Worm (Caenorhabditis elegans) whole organism, early embryonic: ENCODE results near the gene F38B6.7.

Experiments
- F13C5.2 ChIP-seq: sonication (generic microtip); optimal IDR thresholded peaks from 2 replicates; lab custom pipeline; 2017; ENCODE audit warnings: mild to moderate bottlenecking, missing genetic modification characterization, inconsistent platforms, missing compliant biosample characterization
- ama-1 ChIP-seq: fragments of 150-350 bp; optimal IDR thresholded peaks from 2 replicates; lab custom pipeline; 2014
- ceh-13 ChIP-seq: fragments of 200-800 bp; sonication (Bioruptor generic); optimal IDR thresholded peaks from 2 replicates; lab custom pipeline; 2018; ENCODE audit warnings: mild to moderate bottlenecking, missing genetic modification characterization, missing compliant biosample characterization
- ceh-36 ChIP-seq: sonication (generic microtip); optimal IDR thresholded peaks from 2 replicates; lab custom pipeline; 2016; ENCODE audit warnings: missing genetic modification characterization, inconsistent platforms, missing compliant biosample characterization
- ets-7 ChIP-seq: sonication (generic microtip); optimal IDR thresholded peaks from 2 replicates; lab custom pipeline; 2016; ENCODE audit warnings: missing genotype, missing genetic modification characterization, missing compliant biosample characterization
- hmbx-1 ChIP-seq: sonication (generic microtip); optimal IDR thresholded peaks from 2 replicates; lab custom pipeline; 2016; ENCODE audit warnings: mild to moderate bottlenecking, missing genetic modification characterization, missing compliant biosample characterization
- hmg-4 ChIP-seq: fragments of 200-800 bp; sonication (Bioruptor generic); optimal IDR thresholded peaks from 2 replicates; lab custom pipeline; 2018; ENCODE audit warnings: mild to moderate bottlenecking, missing genetic modification characterization, missing compliant biosample characterization
- hnd-1 ChIP-seq: sonication (generic microtip); optimal IDR thresholded peaks from 2 replicates; lab custom pipeline; 2016; ENCODE audit warnings: missing genetic modification characterization, missing compliant biosample characterization
- pes-1 ChIP-seq: fragments of 200-800 bp; sonication (Bioruptor generic); IDR thresholded peaks from 2 replicates; pipeline ENCODE4 v1.3.6; 2022; ENCODE audit warnings: missing genetic modification reagents, missing genetic modification characterization, missing compliant biosample characterization
- scrt-1 ChIP-seq: fragments of 200-800 bp; sonication (Bioruptor generic); IDR thresholded peaks from 2 replicates; pipeline ENCODE4 v1.3.6; 2022; ENCODE audit warnings: missing genetic modification characterization, missing compliant biosample characterization
- sea-1 ChIP-seq: fragments of 200-800 bp; sonication (Bioruptor generic); conservative IDR thresholded peaks from 2 replicates; pipeline ENCODE4 v1.3.6; 2022; ENCODE audit warnings: missing genetic modification characterization, missing compliant biosample characterization
- tbx-37 ChIP-seq: fragments of 200-800 bp; sonication (Bioruptor generic); conservative IDR thresholded peaks from 2 replicates; pipeline ENCODE4 v1.3.6; 2022; ENCODE audit warnings: missing genetic modification reagents, missing genetic modification characterization, missing compliant biosample characterization

DNA sequence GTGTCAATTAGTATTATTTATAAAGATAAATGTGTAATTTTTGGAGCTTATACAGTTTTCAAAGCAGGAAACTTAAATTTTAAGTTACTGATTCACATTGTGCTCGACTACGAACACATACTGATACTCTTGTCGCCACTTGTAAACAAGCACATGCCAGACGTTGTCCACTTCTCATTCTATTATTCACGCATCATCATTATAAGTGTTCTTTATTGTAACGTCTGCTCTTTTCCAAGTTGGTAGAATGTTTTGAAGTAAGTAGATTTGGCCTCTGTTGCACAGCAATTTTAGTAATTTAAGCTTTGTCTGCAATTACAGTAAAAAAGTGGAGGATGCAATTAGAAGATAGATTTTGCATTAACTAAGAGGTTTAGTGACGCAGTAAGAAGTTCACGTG, 5.3 kb downstream of the F38B6.7 start:
- TF ChIP-seq F13C5.2 (tag; lab: Kevin White, UChicago) (no peak), pes-1 (GFP tag; lab: Robert Waterston, UW) (no peak), ama-1 (lab: Kevin White, UChicago) (no peak), ceh-13 (GFP tag; lab: Kevin White, UChicago) (no peak), hmg-4 (GFP tag; lab: Kevin White, UChicago) (no peak), ceh-36 (tag; lab: Kevin White, UChicago) (no peak), hmbx-1 (no peak), sea-1 (GFP tag; lab: Robert Waterston, UW) (no peak), ets-7 (tag; lab: Kevin White, UChicago) (no peak), scrt-1 (GFP tag; lab: Robert Waterston, UW) (no peak), tbx-37 (GFP tag; lab: Robert Waterston, UW) (no peak), hnd-1 (no peak)
